Worm (Caenorhabditis elegans) whole organism, L4/young adult: ENCODE results near the gene Y105C5A.8.

Experiments used
- W03F9.2 ChIP-seq: fragments of 150-350 bp; optimal IDR thresholded peaks from 2 replicates; lab custom pipeline; 2014; ENCODE audit warnings: missing biosample characterization, missing genetic modification characterization
- dao-5 ChIP-seq: sonication (generic microtip); optimal IDR thresholded peaks from 2 replicates; lab custom pipeline; 2016; ENCODE audit warnings: missing genotype, missing genetic modification characterization, moderate library complexity, missing compliant biosample characterization
- him-1 ChIP-seq: sonication (generic microtip); optimal IDR thresholded peaks from 2 replicates; lab custom pipeline; 2016; ENCODE audit warnings: missing genotype, missing genetic modification reagents, missing genetic modification characterization, missing compliant biosample characterization

DNA sequence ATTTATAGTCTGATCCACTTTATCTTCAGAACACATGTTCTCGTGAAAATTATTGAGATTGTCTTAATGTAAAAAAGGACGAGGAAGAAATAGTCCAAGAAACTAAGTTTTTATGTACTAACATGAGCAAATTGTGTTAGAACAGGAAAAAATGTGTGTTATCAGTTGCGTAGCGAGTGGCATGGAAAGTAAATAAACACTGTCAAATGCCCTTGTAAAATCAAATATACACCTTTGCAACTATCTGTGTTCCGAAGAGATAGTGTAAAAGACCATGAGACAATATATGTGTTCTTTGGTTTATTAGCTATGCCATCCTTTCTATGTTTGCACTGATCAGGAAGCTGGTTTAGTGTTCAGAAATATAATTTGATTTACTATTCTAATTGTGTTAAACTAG is 23.8 kb downstream of the Y105C5A.8 start:
- TF ChIP-seq W03F9.2 (tag; lab: Kevin White, UChicago) (no peak), dao-5 (tag; lab: Kevin White, UChicago) (no peak), him-1 (tag; lab: Kevin White, UChicago) (no peak)
